Worm (Caenorhabditis elegans): Measurements from ENCODE around the gene gldi-6.
A peak's percentile ranks its signal among the peaks of the same experiment; 100 is the strongest.

The gldi-6 gene

DNA sequence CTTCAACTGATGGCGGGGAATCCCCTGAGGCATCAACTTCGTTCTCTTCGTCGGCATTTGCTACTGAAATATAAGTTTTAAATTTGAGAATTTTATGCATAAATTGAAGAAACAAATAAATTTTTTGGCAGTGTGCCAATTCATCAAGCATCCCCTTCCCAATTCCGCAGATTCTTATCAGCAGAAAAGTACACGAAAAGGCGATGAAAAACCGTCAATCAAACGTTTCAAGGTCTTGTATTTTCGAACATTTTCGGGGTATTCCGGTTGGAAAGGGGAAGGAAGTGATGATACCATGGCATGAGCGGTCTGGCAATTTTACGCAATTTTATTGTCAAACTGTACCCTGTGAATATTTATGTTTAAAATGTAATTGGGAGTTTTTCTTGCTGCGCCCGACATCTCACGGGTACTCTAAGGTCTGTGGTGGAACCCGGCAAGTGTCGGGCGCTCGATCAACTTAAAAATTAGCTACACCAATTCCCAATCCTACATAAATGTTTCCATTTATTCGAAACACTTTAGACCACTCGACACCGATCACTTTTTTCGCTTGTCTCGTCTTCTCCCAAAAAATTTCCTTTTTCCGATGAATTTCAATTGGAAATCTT is 11.7 kb upstream of the gldi-6 start (continued):
- TF ChIP-seq ceh-58 (GFP tag; IDR thresholded peaks at IDR 0.05) (no peak), akir-1 (GFP tag; optimal IDR thresholded peaks at IDR 0.05) (no peak)

DNA sequence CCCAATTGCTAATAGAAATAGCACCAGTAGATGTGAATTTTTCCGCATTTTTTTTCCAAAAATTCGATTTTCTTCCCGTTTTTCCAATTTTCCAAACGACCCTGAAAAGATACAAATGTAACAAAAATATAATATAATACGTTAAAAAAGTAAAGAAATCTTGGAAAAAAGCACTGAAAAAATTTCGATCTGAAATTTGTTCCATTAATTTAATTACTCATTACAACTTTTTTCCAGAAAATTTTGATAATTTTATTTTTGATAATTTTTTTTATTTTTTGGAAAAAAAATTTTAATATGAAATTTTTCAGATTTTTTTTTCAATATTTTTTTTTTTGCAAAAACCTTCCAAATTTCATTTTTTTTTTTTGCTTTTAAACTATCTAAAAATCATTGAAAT is 10.3 kb upstream of the gldi-6 start, which contains the start of gene skpo-2:
Gene skpo-2 (minus strand): TSS at position 101 of the 400 bp plus-strand sequence.
- TF ChIP-seq xnd-1 (tag; optimal IDR thresholded peaks at IDR 0.05) (no peak), F39B2.1 (GFP tag; IDR thresholded peaks at IDR 0.05) (no peak), lsl-1 (GFP tag; optimal IDR thresholded peaks at IDR 0.05) (no peak), bed-2 (GFP tag; IDR thresholded peaks at IDR 0.05) (no peak), ceh-58 (GFP tag; IDR thresholded peaks at IDR 0.05) (no peak), F33H1.4 (GFP tag; IDR thresholded peaks at IDR 0.05) (no peak), T07F8.4 (tag; optimal IDR thresholded peaks at IDR 0.05) (no peak), hmg-20 (GFP tag; IDR thresholded peaks at IDR 0.05) (no peak), chd-7 (tag; optimal IDR thresholded peaks at IDR 0.05) (no peak), Y53G8AR.9 (GFP tag; conservative IDR thresholded peaks at IDR 0.05) (no peak), F55B11.4 (tag; optimal IDR thresholded peaks at IDR 0.05; ENCODE audit: borderline replicate concordance, insufficient read depth) (no peak), B0336.3 (GFP tag; IDR thresholded peaks at IDR 0.05) (no peak), Y53F4B.3 (GFP tag; IDR thresholded peaks at IDR 0.05) (no peak), ceh-91 (GFP tag; IDR thresholded peaks at IDR 0.05) (no peak), egl-44 (GFP tag; IDR thresholded peaks at IDR 0.05) (no peak)

DNA sequence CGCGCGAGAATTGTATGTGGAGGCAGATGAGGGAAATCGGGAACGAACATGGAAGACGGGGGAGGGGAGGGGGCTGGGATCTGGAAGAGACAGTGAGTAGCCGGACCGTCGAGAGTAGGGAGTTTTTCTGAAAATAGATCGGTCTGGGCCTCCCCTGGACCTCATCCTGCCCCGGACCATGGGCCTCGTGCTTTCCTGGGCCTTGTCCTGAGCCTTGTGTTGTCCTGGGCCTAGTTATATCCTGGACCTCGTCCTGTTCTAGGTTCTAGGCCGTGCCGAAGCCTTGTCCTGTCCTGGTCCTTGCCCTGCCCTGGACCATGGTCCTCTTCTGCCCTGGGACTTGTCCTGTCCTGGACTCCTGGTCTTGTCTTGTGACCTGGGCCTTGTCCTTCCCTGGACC is 9.4 kb upstream of the gldi-6 start:
- TF ChIP-seq ztf-18 (tag; optimal IDR thresholded peaks at IDR 0.05) (no peak), egrh-3 (GFP tag; IDR thresholded peaks at IDR 0.05) (peak; percentile 43; the same call in 1 of the 2 replicates), C06A6.2 (GFP tag; conservative IDR thresholded peaks at IDR 0.05) (no peak), nhr-80 (tag; optimal IDR thresholded peaks at IDR 0.05) (no peak), zfh-2 (GFP tag; conservative IDR thresholded peaks at IDR 0.05) (peak; percentile 58), aptf-3 (GFP tag; IDR thresholded peaks at IDR 0.05) (0 out of 2 replicates have a peak, but pooled peaks have one; percentile 46)

DNA sequence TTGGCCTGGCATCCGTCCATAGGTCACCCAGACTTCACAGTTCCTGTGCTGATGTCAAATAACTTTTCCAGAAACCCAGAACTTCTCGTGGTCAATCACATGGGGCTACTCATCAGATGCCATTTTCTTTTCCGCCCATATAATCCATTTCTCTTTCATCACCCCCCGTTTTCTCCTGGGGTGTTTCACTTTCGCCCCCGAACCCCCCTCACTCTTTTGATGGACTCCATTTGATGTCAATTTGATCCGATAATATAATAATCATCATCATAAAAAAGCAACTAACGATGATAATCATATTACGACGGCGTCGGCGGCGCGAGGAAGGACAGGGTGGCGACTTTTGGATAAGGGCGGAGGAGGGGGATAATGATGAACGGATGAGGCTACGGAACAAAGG is 8.5 kb upstream of the gldi-6 start:
- TF ChIP-seq him-1 (tag; optimal IDR thresholded peaks at IDR 0.05), result no peak
- no peak for TF ChIP-seq rpc-1 (optimal IDR thresholded peaks at IDR 0.05)
- TF ChIP-seq rpc-1 (tag; optimal IDR thresholded peaks at IDR 0.05), result no peak
- TF ChIP-seq attf-3 (GFP tag; conservative IDR thresholded peaks at IDR 0.05), result no peak
- TF ChIP-seq snpc-3.4 (tag; optimal IDR thresholded peaks at IDR 0.05), result no peak
- no peak for TF ChIP-seq fkh-3 (tag; optimal IDR thresholded peaks at IDR 0.05)
- no peak for TF ChIP-seq lag-1 (GFP tag; IDR thresholded peaks at IDR 0.05)
- TF ChIP-seq ets-4 (GFP tag; optimal IDR thresholded peaks at IDR 0.05), result no peak
- TF ChIP-seq athp-1 (tag; optimal IDR thresholded peaks at IDR 0.05), result no peak
- no peak for TF ChIP-seq efl-1 (GFP tag; optimal IDR thresholded peaks at IDR 0.05)
- TF ChIP-seq ztf-18 (tag; optimal IDR thresholded peaks at IDR 0.05), result no peak

DNA sequence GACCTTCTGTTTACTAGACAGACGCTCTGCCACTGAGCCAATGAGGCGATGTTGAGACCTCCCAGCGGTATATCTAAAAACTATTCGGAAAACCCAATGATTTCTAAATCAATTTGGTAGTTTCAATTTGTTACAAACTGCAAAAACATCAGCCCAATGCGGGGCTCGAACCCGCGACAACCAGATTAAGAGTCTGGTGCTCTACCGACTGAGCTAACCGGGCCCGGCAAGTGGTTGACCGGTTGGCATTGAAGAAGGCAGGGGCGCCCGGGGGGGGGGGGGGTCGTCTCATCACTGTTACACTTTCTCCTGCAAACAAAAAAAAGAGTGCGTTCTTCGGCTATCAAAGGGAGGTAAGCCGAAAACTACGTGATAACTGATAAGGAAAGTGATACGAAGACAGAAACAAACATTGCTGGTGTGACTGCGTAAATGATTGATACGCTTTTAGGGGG is 7.5 kb upstream of the gldi-6 start:
- TF ChIP-seq B0035.1 (tag; optimal IDR thresholded peaks at IDR 0.05), result peak; percentile 27
- TF ChIP-seq madf-10 (tag; optimal IDR thresholded peaks at IDR 0.05), result peak; percentile 55
- TF ChIP-seq B0336.3 (GFP tag; IDR thresholded peaks at IDR 0.05), result peak; percentile 84; the same call in 1 of the 2 replicates
- no peak for TF ChIP-seq attf-3 (GFP tag; conservative IDR thresholded peaks at IDR 0.05)
- TF ChIP-seq ceh-100 (GFP tag; IDR thresholded peaks at IDR 0.05), result peak; percentile 57; the same call in 1 of the 2 replicates
- TF ChIP-seq B0019.2 (GFP tag; conservative IDR thresholded peaks at IDR 0.05), result peak; percentile 49; the same call in 1 of the 2 replicates
- TF ChIP-seq lin-35 (GFP tag; optimal IDR thresholded peaks at IDR 0.05), result peak in 1 of 3 experiments; percentile 39
- TF ChIP-seq K12H6.12 (tag; optimal IDR thresholded peaks at IDR 0.05), result peak; percentile 44
- TF ChIP-seq ztf-3 (GFP tag; optimal IDR thresholded peaks at IDR 0.05), result peak; percentile 57
- TF ChIP-seq lsl-1 (GFP tag; optimal IDR thresholded peaks at IDR 0.05), result peak; percentile 65
- peak; percentile 74 to 82 for TF ChIP-seq rec-8 (tag; optimal IDR thresholded peaks at IDR 0.05)
- TF ChIP-seq aptf-2 (GFP tag; conservative IDR thresholded peaks at IDR 0.05), result peak; percentile 43; the same call in 1 of the 2 replicates
- peak; percentile 75 for TF ChIP-seq ceh-79 (tag; optimal IDR thresholded peaks at IDR 0.05)
- peak; percentile 52 for TF ChIP-seq T26A5.8 (tag; optimal IDR thresholded peaks at IDR 0.05)
